Worm (Caenorhabditis elegans) whole organism, L3 larva: ENCODE measurements around the gene ZK897.10.
A peak's percentile ranks its signal among the peaks of the same experiment; 100 is the strongest.

Experiments used
- ZK546.5 ChIP-seq: sonication (generic microtip); optimal IDR thresholded peaks from 2 replicates; lab custom pipeline; 2017; ENCODE audit warnings: missing biosample characterization, missing genetic modification characterization
- ama-1 ChIP-seq: fragments of 150-350 bp; optimal IDR thresholded peaks from 2 replicates; lab custom pipeline; 2018
- ceh-9 ChIP-seq: sonication (generic microtip); optimal IDR thresholded peaks from 2 replicates; lab custom pipeline; 2018; ENCODE audit warnings: missing biosample characterization, missing genetic modification characterization
- daf-12 ChIP-seq: fragments of 150-350 bp; optimal IDR thresholded peaks from 2 replicates; lab custom pipeline; 2014; ENCODE audit warnings: missing biosample characterization, missing genetic modification reagents, missing genetic modification characterization
- egl-27 ChIP-seq: sonication (generic microtip); optimal IDR thresholded peaks from 4 replicates; lab custom pipeline; 2017; ENCODE audit warnings: missing biosample characterization, missing genetic modification reagents, missing genetic modification characterization
- elt-1 ChIP-seq: fragments of 150-350 bp; optimal IDR thresholded peaks from 2 replicates; lab custom pipeline; 2014; ENCODE audit warnings: missing biosample characterization, missing genetic modification characterization
- elt-2 ChIP-seq: sonication (generic microtip); optimal IDR thresholded peaks from 2 replicates; lab custom pipeline; 2016; ENCODE audit warnings: missing genetic modification reagents, mild to moderate bottlenecking, missing genetic modification characterization, missing compliant biosample characterization
- elt-3 ChIP-seq, 3 experiments: fragments of 150-350 bp in 1 of 3; sonication (generic microtip) in 2 of 3; optimal IDR thresholded peaks; 2 replicates in 2 of 3; 4 replicates in 1 of 3; lab custom pipeline; 2014 to 2017; ENCODE audit warnings: missing biosample characterization in 3 of 3, missing genetic modification characterization in 3 of 3
- fkh-10 ChIP-seq: sonication (generic microtip); optimal IDR thresholded peaks from 2 replicates; lab custom pipeline; 2017; ENCODE audit warnings: missing biosample characterization, missing genetic modification reagents, missing genetic modification characterization
- fkh-2 ChIP-seq: fragments of 150-350 bp; optimal IDR thresholded peaks from 2 replicates; lab custom pipeline; 2014; ENCODE audit warnings: missing biosample characterization, missing genetic modification reagents, missing genetic modification characterization
- hmg-11 ChIP-seq: sonication (generic microtip); optimal IDR thresholded peaks from 2 replicates; lab custom pipeline; 2016; ENCODE audit warnings: missing genetic modification characterization, missing compliant biosample characterization
- lin-15B ChIP-seq: fragments of 150-350 bp; optimal IDR thresholded peaks from 2 replicates; lab custom pipeline; 2014; ENCODE audit warnings: missing biosample characterization, missing genetic modification characterization
- lin-39 ChIP-seq: fragments of 150-350 bp; optimal IDR thresholded peaks from 2 replicates; lab custom pipeline; 2018; ENCODE audit warnings: missing biosample characterization, missing genetic modification reagents, missing genetic modification characterization
- lsy-12 ChIP-seq: sonication (generic microtip); optimal IDR thresholded peaks from 2 replicates; lab custom pipeline; 2016; ENCODE audit warnings: mild to moderate bottlenecking, missing genetic modification characterization, missing compliant biosample characterization
- mdl-1 ChIP-seq: fragments of 150-350 bp; optimal IDR thresholded peaks from 2 replicates; lab custom pipeline; 2014; ENCODE audit warnings: missing biosample characterization, missing genetic modification characterization
- mml-1 ChIP-seq: fragments of 150-350 bp; sonication (generic microtip); optimal IDR thresholded peaks from 3 replicates; lab custom pipeline; 2014; ENCODE audit warnings: missing biosample characterization, missing genetic modification characterization
- nfya-1 ChIP-seq: sonication (generic microtip); optimal IDR thresholded peaks from 2 replicates; lab custom pipeline; 2017; ENCODE audit warnings: missing genetic modification characterization, mild to moderate bottlenecking, missing compliant biosample characterization, antibody characterized with exemption, moderate library complexity; ENCODE audit not compliant: insufficient read depth
- nhr-11 ChIP-seq: fragments of 150-350 bp; optimal IDR thresholded peaks from 2 replicates; lab custom pipeline; 2014; ENCODE audit warnings: missing biosample characterization, missing genetic modification characterization
- nhr-23 ChIP-seq: fragments of 150-350 bp; optimal IDR thresholded peaks from 2 replicates; lab custom pipeline; 2014; ENCODE audit warnings: missing biosample characterization, missing genetic modification reagents, missing genetic modification characterization
- nhr-25 ChIP-seq: sonication (generic microtip); optimal IDR thresholded peaks from 2 replicates; lab custom pipeline; 2017; ENCODE audit warnings: missing biosample characterization, missing genetic modification characterization
- nhr-28 ChIP-seq: fragments of 150-350 bp; optimal IDR thresholded peaks from 2 replicates; lab custom pipeline; 2014; ENCODE audit warnings: missing biosample characterization, missing genetic modification characterization
- nhr-43 ChIP-seq: sonication (generic microtip); optimal IDR thresholded peaks from 2 replicates; lab custom pipeline; 2016; ENCODE audit warnings: mild to moderate bottlenecking, missing genetic modification characterization, missing compliant biosample characterization; ENCODE audit not compliant: poor library complexity, severe bottlenecking
- nhr-67 ChIP-seq: fragments of 150-350 bp; optimal IDR thresholded peaks from 2 replicates; lab custom pipeline; 2014; ENCODE audit warnings: missing biosample characterization, missing genetic modification characterization
- nhr-76 ChIP-seq: fragments of 150-350 bp; sonication (generic microtip); optimal IDR thresholded peaks from 5 replicates; lab custom pipeline; 2014; ENCODE audit warnings: missing biosample characterization, missing genetic modification characterization
- nhr-77 ChIP-seq: fragments of 150-350 bp; optimal IDR thresholded peaks from 2 replicates; lab custom pipeline; 2014; ENCODE audit warnings: missing biosample characterization, missing genetic modification characterization
- pha-4 ChIP-seq: fragments of 150-350 bp; optimal IDR thresholded peaks from 2 replicates; lab custom pipeline; 2014; ENCODE audit warnings: missing biosample characterization, missing genetic modification reagents, missing genetic modification characterization
- pqm-1 ChIP-seq: fragments of 150-350 bp; optimal IDR thresholded peaks from 2 replicates; lab custom pipeline; 2017; ENCODE audit warnings: missing biosample characterization, missing genetic modification characterization, inconsistent platforms
- skn-1 ChIP-seq: fragments of 150-350 bp; optimal IDR thresholded peaks from 2 replicates; lab custom pipeline; 2014; ENCODE audit warnings: missing biosample characterization, missing genetic modification characterization
- snpc-4 ChIP-seq: fragments of 150-350 bp; optimal IDR thresholded peaks from 2 replicates; lab custom pipeline; 2014; ENCODE audit warnings: missing biosample characterization, missing genetic modification characterization
- tbx-2 ChIP-seq: sonication (generic microtip); optimal IDR thresholded peaks from 2 replicates; lab custom pipeline; 2016; ENCODE audit warnings: mild to moderate bottlenecking, missing genetic modification characterization, missing compliant biosample characterization
- unc-39 ChIP-seq: sonication (generic microtip); optimal IDR thresholded peaks from 4 replicates; lab custom pipeline; 2017; ENCODE audit warnings: missing biosample characterization, missing genetic modification characterization
- unc-62 ChIP-seq: fragments of 150-350 bp; sonication (generic microtip); optimal IDR thresholded peaks from 4 replicates; lab custom pipeline; 2014; ENCODE audit warnings: missing biosample characterization, missing genetic modification reagents, missing genetic modification characterization
- zag-1 ChIP-seq: fragments of 150-350 bp; optimal IDR thresholded peaks from 2 replicates; lab custom pipeline; 2014; ENCODE audit warnings: missing biosample characterization, missing genetic modification characterization
- ztf-11 ChIP-seq: fragments of 150-350 bp; optimal IDR thresholded peaks from 2 replicates; lab custom pipeline; 2014; ENCODE audit warnings: missing biosample characterization, missing genetic modification characterization
- ztf-4 ChIP-seq: fragments of 150-350 bp; optimal IDR thresholded peaks from 2 replicates; lab custom pipeline; 2014; ENCODE audit warnings: missing biosample characterization, missing genetic modification characterization

Gene ZK897.10

DNA sequence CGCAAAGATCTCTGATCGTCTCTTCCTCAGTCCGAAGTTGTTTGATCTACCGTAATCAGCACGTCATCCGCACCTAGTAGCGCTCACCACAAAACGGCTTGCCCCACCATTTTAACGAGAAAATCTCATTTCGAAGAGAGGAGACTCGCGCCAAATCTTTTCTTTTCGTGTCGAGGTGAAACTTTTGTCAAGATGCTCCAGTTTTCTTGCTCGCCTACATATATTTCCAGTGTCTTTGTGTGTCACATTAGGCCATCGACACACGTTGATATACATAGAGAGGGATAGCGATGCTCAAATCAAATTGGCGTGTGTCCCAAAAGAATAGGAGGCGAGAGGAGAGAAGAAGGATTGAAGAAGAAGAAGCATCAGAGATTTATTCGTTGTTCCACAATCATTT, 2.4 kb upstream of the ZK897.10 start:
- TF ChIP-seq fkh-10 (peak; percentile 62), unc-62 (GFP tag; lab: Kevin White, UChicago) (no peak)

DNA sequence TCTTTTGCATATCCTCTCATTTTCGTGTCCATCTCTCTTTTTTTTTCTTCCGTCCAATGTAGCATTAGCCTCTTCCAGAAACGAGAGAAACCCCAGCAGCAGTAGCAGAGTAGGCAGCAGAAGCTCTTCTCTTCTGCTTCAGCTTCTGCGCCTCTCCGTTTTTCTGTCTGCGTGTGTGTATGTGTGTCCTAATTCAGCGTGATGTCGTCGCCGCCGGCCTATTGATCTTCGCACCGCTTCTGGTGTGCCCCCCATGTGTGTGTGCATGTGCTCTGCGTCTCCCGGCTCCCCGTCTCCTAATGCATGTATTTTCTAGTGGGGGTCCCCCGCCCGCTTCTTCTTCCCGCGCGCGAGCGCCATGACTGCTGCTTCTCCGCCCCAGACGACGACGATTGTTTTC, 6.3 kb downstream of the ZK897.10 start:
- TF ChIP-seq ceh-9 (tag; lab: Kevin White, UChicago) (no peak), nhr-11 (tag; lab: Kevin White, UChicago) (peak; percentile 43), zag-1 (tag; lab: Kevin White, UChicago) (no peak), snpc-4 (tag; lab: Kevin White, UChicago) (peak; percentile 20), ama-1 (lab: Kevin White, UChicago) (no peak), nhr-43 (tag; lab: Kevin White, UChicago) (no peak), unc-39 (tag; lab: Kevin White, UChicago) (no peak), lin-15B (tag; lab: Kevin White, UChicago) (peak; percentile 26), fkh-10 (peak; percentile 65), fkh-2 (tag; lab: Kevin White, UChicago) (no peak), ZK546.5 (no peak), pqm-1 (tag; lab: Kevin White, UChicago) (no peak), lin-39 (peak; percentile 89), ztf-4 (tag; lab: Kevin White, UChicago) (no peak), elt-1 (tag; lab: Kevin White, UChicago) (no peak), mdl-1 (tag; lab: Kevin White, UChicago) (peak; percentile 37), nhr-28 (tag; lab: Kevin White, UChicago) (no peak), tbx-2 (tag; lab: Kevin White, UChicago) (peak; percentile 38), elt-3 (tag; optimal IDR thresholded peaks at IDR 0.05; lab: Kevin White, UChicago) (no peak), nhr-77 (tag; lab: Kevin White, UChicago) (no peak), hmg-11 (peak; percentile 67), ztf-11 (tag; lab: Kevin White, UChicago) (no peak), nhr-23 (tag; lab: Kevin White, UChicago) (no peak), nhr-25 (tag; lab: Kevin White, UChicago) (no peak), nfya-1 (peak; percentile 73)
- TF ChIP-seq, all 47 proteins: peak for 9

DNA sequence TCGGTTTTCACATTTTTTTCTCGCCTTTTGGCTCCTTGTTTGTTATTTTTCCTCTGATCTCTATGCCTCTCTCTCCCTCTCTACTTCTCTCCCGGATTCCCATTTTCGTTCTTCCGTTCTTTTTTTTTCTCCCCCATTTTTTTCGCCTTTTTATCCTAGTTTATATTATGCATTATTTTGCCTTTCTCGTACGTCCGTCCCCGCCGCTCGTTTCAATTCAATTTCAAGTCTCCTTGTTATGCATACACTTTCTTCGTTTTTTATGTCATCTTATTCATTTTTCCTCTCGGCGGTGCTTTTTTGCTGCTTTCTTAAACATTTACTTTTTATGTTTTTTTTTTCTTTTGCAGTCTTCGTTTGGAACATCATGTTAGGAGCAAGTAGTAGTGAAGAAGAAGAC, 8.4 kb downstream of the ZK897.10 start, which contains the start of gene unc-31:
TSS of gene unc-31 (plus strand) at position 349 of the 400 bp plus-strand sequence.
- TF ChIP-seq daf-12 (tag; lab: Kevin White, UChicago) (no peak), nhr-11 (tag; lab: Kevin White, UChicago) (no peak), lsy-12 (tag; lab: Kevin White, UChicago) (no peak), fkh-10 (peak; percentile 63)

DNA sequence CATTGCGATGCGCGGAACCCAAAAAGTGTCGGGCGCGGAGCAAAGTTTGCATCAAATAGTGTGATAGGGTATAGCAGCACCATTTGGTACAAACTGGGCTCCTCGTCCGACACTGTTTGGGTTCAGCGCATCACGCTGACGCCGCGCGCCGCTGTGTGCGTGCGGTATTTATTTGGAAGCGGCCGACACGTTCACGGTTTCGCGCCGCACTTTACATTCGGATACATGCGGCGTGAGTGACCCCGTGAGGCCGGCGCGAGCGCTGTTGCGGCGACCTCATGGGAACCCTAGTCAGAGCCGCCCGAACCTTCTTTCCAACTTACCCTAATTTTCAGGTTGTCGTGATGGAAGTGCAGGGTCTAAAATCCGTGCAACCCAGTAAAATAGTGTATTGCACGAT, 15.8 kb downstream of the ZK897.10 start:
- TF ChIP-seq mml-1: no peak
- no peak for TF ChIP-seq lin-39
- TF ChIP-seq nhr-67: no peak
- TF ChIP-seq skn-1: no peak
- TF ChIP-seq ztf-11 (tag; lab: Kevin White, UChicago): no peak
- no peak for TF ChIP-seq lsy-12 (tag; lab: Kevin White, UChicago)
- TF ChIP-seq pqm-1 (tag; lab: Kevin White, UChicago): no peak
- TF ChIP-seq elt-2 (tag; lab: Kevin White, UChicago): no peak
- no peak for TF ChIP-seq ZK546.5
- no peak for TF ChIP-seq pha-4 (tag; lab: Kevin White, UChicago)
- no peak for TF ChIP-seq ztf-4 (tag; lab: Kevin White, UChicago)
- no peak for TF ChIP-seq egl-27 (tag; lab: Kevin White, UChicago)
- no peak for TF ChIP-seq nhr-76 (tag; lab: Kevin White, UChicago)
- TF ChIP-seq nhr-25 (tag; lab: Kevin White, UChicago): no peak
- TF ChIP-seq unc-39 (tag; lab: Kevin White, UChicago): no peak
- no peak for TF ChIP-seq daf-12 (tag; lab: Kevin White, UChicago)
- TF ChIP-seq elt-1 (tag; lab: Kevin White, UChicago): no peak
- TF ChIP-seq, all 47 proteins: peak for 0
